Fruit fly (Drosophila melanogaster) whole organism, prepupa: ENCODE data around the gene ric8a.
A peak's percentile ranks its signal among the peaks of the same experiment; 100 is the strongest.

Experiments used
- Blimp-1 ChIP-seq: fragments of 200-800 bp; sonication (Bioruptor generic); optimal IDR thresholded peaks from 3 replicates; lab custom pipeline; 2017; ENCODE audit warnings: missing biosample characterization, missing genetic modification characterization, mild to moderate bottlenecking, moderate library complexity, missing genetic modification reagents
- CG10631 ChIP-seq: fragments of 200-800 bp; sonication (Bioruptor generic); optimal IDR thresholded peaks from 2 replicates; lab custom pipeline; 2016; ENCODE audit warnings: missing biosample characterization, missing genetic modification characterization
- CG10669 ChIP-seq: fragments of 200-800 bp; sonication (Bioruptor generic); optimal IDR thresholded peaks from 3 replicates; lab custom pipeline; 2018; ENCODE audit warnings: missing biosample characterization, mild to moderate bottlenecking, missing genetic modification characterization, moderate library complexity
- CG11294 ChIP-seq: fragments of 200-800 bp; sonication (Bioruptor generic); IDR thresholded peaks from 2 replicates; pipeline ENCODE4 v1.3.6; 2022; ENCODE audit warnings: missing biosample characterization, missing genetic modification characterization
- CG11762 ChIP-seq: fragments of 200-800 bp; sonication (Bioruptor generic); optimal IDR thresholded peaks from 3 replicates; lab custom pipeline; 2016; ENCODE audit warnings: missing biosample characterization, missing genetic modification characterization; ENCODE audit not compliant: insufficient read depth
- CG11902 ChIP-seq: fragments of 200-800 bp; sonication (Bioruptor generic); optimal IDR thresholded peaks from 3 replicates; lab custom pipeline; 2016; ENCODE audit warnings: missing biosample characterization, missing genetic modification characterization
- CG15336 ChIP-seq: fragments of 200-800 bp; sonication (Bioruptor generic); IDR thresholded peaks from 2 replicates; pipeline ENCODE4 v1.3.6; 2022; ENCODE audit warnings: missing biosample characterization, missing genetic modification characterization
- CG1621 ChIP-seq: fragments of 200-800 bp; sonication (Bioruptor generic); optimal IDR thresholded peaks from 3 replicates; lab custom pipeline; 2018; ENCODE audit warnings: missing biosample characterization, mild to moderate bottlenecking, missing genetic modification characterization
- CG16779 ChIP-seq: fragments of 200-800 bp; sonication (Bioruptor generic); optimal IDR thresholded peaks from 3 replicates; lab custom pipeline; 2017; ENCODE audit warnings: missing biosample characterization, mild to moderate bottlenecking, missing genetic modification characterization
- CG3032 ChIP-seq: fragments of 200-800 bp; optimal IDR thresholded peaks from 2 replicates; lab custom pipeline; 2019; ENCODE audit warnings: missing biosample characterization, mild to moderate bottlenecking, missing genetic modification characterization, moderate library complexity
- CG31627 ChIP-seq: fragments of 200-800 bp; sonication (Bioruptor generic); optimal IDR thresholded peaks from 3 replicates; lab custom pipeline; 2016; ENCODE audit warnings: missing biosample characterization, missing genetic modification characterization
- CG32006 ChIP-seq: fragments of 200-800 bp; sonication (Bioruptor generic); optimal IDR thresholded peaks from 3 replicates; lab custom pipeline; 2017; ENCODE audit warnings: missing biosample characterization, mild to moderate bottlenecking, missing genetic modification characterization
- CG34406 ChIP-seq: fragments of 200-800 bp; sonication (Bioruptor generic); optimal IDR thresholded peaks from 3 replicates; lab custom pipeline; 2016; ENCODE audit warnings: missing biosample characterization, missing genetic modification characterization
- CG3919 ChIP-seq: fragments of 200-800 bp; sonication (Bioruptor generic); optimal IDR thresholded peaks from 3 replicates; lab custom pipeline; 2016; ENCODE audit warnings: missing biosample characterization, missing genetic modification characterization
- CG6163 ChIP-seq: fragments of 200-800 bp; sonication (Bioruptor generic); IDR thresholded peaks from 3 replicates; pipeline ENCODE4 v1.3.6; 2022; ENCODE audit warnings: missing biosample characterization, missing genetic modification characterization
- CG6276 ChIP-seq: fragments of 200-800 bp; sonication (Bioruptor generic); optimal IDR thresholded peaks from 2 replicates; lab custom pipeline; 2017; ENCODE audit warnings: missing biosample characterization, mild to moderate bottlenecking, missing genetic modification characterization
- CG6792 ChIP-seq: fragments of 200-800 bp; sonication (Bioruptor generic); optimal IDR thresholded peaks from 3 replicates; lab custom pipeline; 2016; ENCODE audit warnings: missing biosample characterization, missing genetic modification characterization
- CG6854 ChIP-seq: fragments of 200-800 bp; sonication (Bioruptor generic); optimal IDR thresholded peaks from 2 replicates; lab custom pipeline; 2017; ENCODE audit warnings: missing biosample characterization, mild to moderate bottlenecking, missing genetic modification characterization
- CG7368 ChIP-seq: fragments of 200-800 bp; sonication (Bioruptor generic); optimal IDR thresholded peaks from 3 replicates; lab custom pipeline; 2016; ENCODE audit warnings: missing biosample characterization, missing genetic modification characterization
- CG8119 ChIP-seq: fragments of 200-800 bp; sonication (Bioruptor generic); IDR thresholded peaks from 3 replicates; pipeline ENCODE4 v1.3.6; 2022; ENCODE audit warnings: missing biosample characterization, missing genetic modification characterization
- CG8319 ChIP-seq: fragments of 200-800 bp; sonication (Bioruptor generic); optimal IDR thresholded peaks from 3 replicates; lab custom pipeline; 2016; ENCODE audit warnings: missing biosample characterization, missing genetic modification characterization
- CG8632 ChIP-seq: fragments of 200-800 bp; sonication (Bioruptor generic); optimal IDR thresholded peaks from 3 replicates; lab custom pipeline; 2016; ENCODE audit warnings: missing biosample characterization, missing genetic modification characterization
- Eip78C ChIP-seq: fragments of 200-800 bp; sonication (Bioruptor generic); peaks from one replicate; lab custom pipeline; 2016; ENCODE audit warnings: missing biosample characterization, missing genetic modification characterization
- Eip93F ChIP-seq: fragments of 200-800 bp; sonication (Bioruptor generic); optimal IDR thresholded peaks from 2 replicates; lab custom pipeline; 2016; ENCODE audit warnings: missing biosample characterization, mild to moderate bottlenecking, missing genetic modification characterization
- Ets96B ChIP-seq: fragments of 200-800 bp; optimal IDR thresholded peaks from 2 replicates; lab custom pipeline; 2019; ENCODE audit warnings: missing biosample characterization, mild to moderate bottlenecking, missing genetic modification characterization, moderate library complexity
- Hr38 ChIP-seq: sonication (Bioruptor generic); optimal IDR thresholded peaks from 2 replicates; lab custom pipeline; 2016; ENCODE audit warnings: missing biosample characterization, missing genetic modification characterization
- Hr39 ChIP-seq: fragments of 200-800 bp; sonication (Bioruptor generic); optimal IDR thresholded peaks from 2 replicates; lab custom pipeline; 2016; ENCODE audit warnings: missing biosample characterization, missing genetic modification characterization
- Hr4 ChIP-seq: fragments of 200-800 bp; sonication (Bioruptor generic); optimal IDR thresholded peaks from 3 replicates; lab custom pipeline; 2016; ENCODE audit warnings: missing biosample characterization, missing genetic modification characterization
- Sox14 ChIP-seq: fragments of 200-800 bp; sonication (Bioruptor generic); optimal IDR thresholded peaks from 3 replicates; lab custom pipeline; 2016; ENCODE audit warnings: missing biosample characterization, missing genetic modification characterization
- achi ChIP-seq: fragments of 200-800 bp; sonication (Bioruptor generic); optimal IDR thresholded peaks from 3 replicates; lab custom pipeline; 2016; ENCODE audit warnings: missing biosample characterization, missing genetic modification characterization
- acj6 ChIP-seq: fragments of 200-800 bp; sonication (Bioruptor generic); optimal IDR thresholded peaks from 3 replicates; lab custom pipeline; 2016; ENCODE audit warnings: missing biosample characterization, missing genetic modification characterization
- cyc ChIP-seq: fragments of 200-800 bp; sonication (Bioruptor generic); optimal IDR thresholded peaks from 3 replicates; lab custom pipeline; 2016; ENCODE audit warnings: missing biosample characterization, missing genetic modification characterization
- dac ChIP-seq: fragments of 200-800 bp; sonication (Bioruptor generic); optimal IDR thresholded peaks from 2 replicates; lab custom pipeline; 2017; ENCODE audit warnings: missing biosample characterization, mild to moderate bottlenecking, missing genetic modification characterization
- eg ChIP-seq: fragments of 200-800 bp; sonication (Bioruptor generic); IDR thresholded peaks from 3 replicates; pipeline ENCODE4 v1.3.6; 2022; ENCODE audit warnings: missing biosample characterization, missing genetic modification characterization
- esn ChIP-seq: fragments of 200-800 bp; sonication (Bioruptor generic); optimal IDR thresholded peaks from 2 replicates; lab custom pipeline; 2016; ENCODE audit warnings: missing biosample characterization, mild to moderate bottlenecking, missing genetic modification characterization, moderate library complexity
- fkh ChIP-seq: fragments of 200-800 bp; sonication (Bioruptor generic); optimal IDR thresholded peaks from 3 replicates; lab custom pipeline; 2017; ENCODE audit warnings: missing biosample characterization, mild to moderate bottlenecking, missing genetic modification characterization, moderate library complexity
- lz ChIP-seq: fragments of 200-800 bp; sonication (Bioruptor generic); optimal IDR thresholded peaks from 3 replicates; lab custom pipeline; 2016; ENCODE audit warnings: missing biosample characterization, missing genetic modification characterization
- net ChIP-seq: fragments of 200-800 bp; sonication (Bioruptor generic); optimal IDR thresholded peaks from 3 replicates; lab custom pipeline; 2016; ENCODE audit warnings: missing biosample characterization, missing genetic modification characterization
- pdm3 ChIP-seq: fragments of 200-800 bp; sonication (Bioruptor generic); optimal IDR thresholded peaks from 3 replicates; lab custom pipeline; 2016; ENCODE audit warnings: missing biosample characterization, missing genetic modification characterization
- salr ChIP-seq, 2 experiments: fragments of 200-800 bp; sonication (Bioruptor generic); optimal IDR thresholded peaks; 3 replicates each; lab custom pipeline; 2016 to 2018; ENCODE audit warnings: missing biosample characterization in 2 of 2, missing genetic modification characterization in 2 of 2, mild to moderate bottlenecking in 1 of 2
- ss ChIP-seq, 2 experiments: fragments of 200-800 bp; sonication (Bioruptor generic); optimal IDR thresholded peaks; 2 replicates in 1 of 2; 3 replicates in 1 of 2; lab custom pipeline; 2017 to 2018; ENCODE audit warnings: mild to moderate bottlenecking in 2 of 2, missing biosample characterization in 2 of 2, missing genetic modification characterization in 2 of 2, moderate library complexity in 1 of 2
- svp ChIP-seq: fragments of 200-800 bp; sonication (Bioruptor generic); peaks from one replicate; lab custom pipeline; 2016; ENCODE audit warnings: missing biosample characterization, missing genetic modification characterization
- topi ChIP-seq: fragments of 200-800 bp; sonication (Bioruptor generic); optimal IDR thresholded peaks from 3 replicates; lab custom pipeline; 2016; ENCODE audit warnings: missing biosample characterization, missing genetic modification characterization
- vri ChIP-seq: fragments of 200-800 bp; sonication (Bioruptor generic); optimal IDR thresholded peaks from 3 replicates; lab custom pipeline; 2016; ENCODE audit warnings: missing biosample characterization, mild to moderate bottlenecking, missing genetic modification characterization

ric8a gene

dm6 chrX:9295518-9295917, 39.5 kb downstream of the ric8a start:
- TF ChIP-seq CG6276 (GFP tag; lab: Kevin White, UChicago) = no peak
- TF ChIP-seq cyc (GFP tag; lab: Kevin White, UChicago) = no peak
- no peak for TF ChIP-seq CG34406 (GFP tag; lab: Kevin White, UChicago)
- TF ChIP-seq net = no peak
- TF ChIP-seq Eip78C = peak; percentile 53
- no peak for TF ChIP-seq Hr4 (GFP tag; lab: Kevin White, UChicago)
- TF ChIP-seq CG11902 (GFP tag; lab: Kevin White, UChicago) = no peak
- TF ChIP-seq CG15336 (GFP tag; lab: Robert Waterston, UW) = 0 out of 2 replicates have a peak, but pooled peaks have one; percentile 14
- TF ChIP-seq esn (GFP tag; lab: Kevin White, UChicago) = peak; percentile 2
- TF ChIP-seq CG10631 = no peak
- TF ChIP-seq Hr38 (GFP tag; lab: Kevin White, UChicago) = no peak
- TF ChIP-seq achi (GFP tag; lab: Kevin White, UChicago) = no peak
- peak in 1 of 2 experiments; percentile 2 for TF ChIP-seq salr (GFP tag; optimal IDR thresholded peaks at IDR 0.05; lab: Kevin White, UChicago)
- peak; percentile 20 for TF ChIP-seq Ets96B (tag; lab: Kevin White, UChicago)
- no peak for TF ChIP-seq CG7368 (GFP tag; lab: Kevin White, UChicago)
- no peak for TF ChIP-seq CG16779 (tag; lab: Kevin White, UChicago)
- TF ChIP-seq CG11294 = no peak
- peak; percentile 33 for TF ChIP-seq lz (GFP tag; lab: Kevin White, UChicago)
- TF ChIP-seq dac (GFP tag; lab: Kevin White, UChicago) = no peak
- TF ChIP-seq CG6854 = no peak
- TF ChIP-seq eg (GFP tag; lab: Robert Waterston, UW) = 0 out of 3 replicates have a peak, but pooled peaks have one; percentile 10
- no peak for TF ChIP-seq topi
- peak; percentile 2 for TF ChIP-seq CG10669
- no peak for TF ChIP-seq fkh (GFP tag; lab: Kevin White, UChicago)
- TF ChIP-seq vri (GFP tag; lab: Kevin White, UChicago) = no peak
- TF ChIP-seq CG3032 (tag; lab: Kevin White, UChicago) = peak; percentile 26
- no peak for TF ChIP-seq CG32006 (GFP tag; lab: Kevin White, UChicago)
- TF ChIP-seq Eip93F (GFP tag; lab: Kevin White, UChicago) = no peak
- no peak for TF ChIP-seq CG11762 (GFP tag; lab: Kevin White, UChicago)
- TF ChIP-seq CG8319 (GFP tag; lab: Kevin White, UChicago) = no peak
- TF ChIP-seq svp (GFP tag; lab: Kevin White, UChicago) = peak; percentile 21
- TF ChIP-seq CG6792 (GFP tag; lab: Kevin White, UChicago) = no peak
- TF ChIP-seq ss (GFP tag; optimal IDR thresholded peaks at IDR 0.05; lab: Kevin White, UChicago) = peak in 1 of 2 experiments; percentile 16
- TF ChIP-seq Blimp-1 (GFP tag; lab: Kevin White, UChicago) = no peak
- no peak for TF ChIP-seq CG8119
- TF ChIP-seq Sox14 (GFP tag; lab: Kevin White, UChicago) = no peak
- TF ChIP-seq CG31627 = peak; percentile 1
- TF ChIP-seq Hr39 (GFP tag; lab: Kevin White, UChicago) = peak; percentile 16
- TF ChIP-seq pdm3 (GFP tag; lab: Kevin White, UChicago) = peak; percentile 20
- TF ChIP-seq CG6163 = peak; percentile 54; the same call in 2 of the 3 replicates
- TF ChIP-seq acj6 (GFP tag; lab: Kevin White, UChicago) = peak; percentile 12
- TF ChIP-seq CG1621 (tag; lab: Kevin White, UChicago) = no peak
- TF ChIP-seq CG8632 = no peak
- peak; percentile 3 for TF ChIP-seq CG3919 (GFP tag; lab: Kevin White, UChicago)
